Fruit fly (Drosophila melanogaster) whole organism, embryonic: Measurements from ENCODE around the gene CG42324.

Experiments
- CG11504 ChIP-seq: fragments of 200-800 bp; sonication (Bioruptor generic); optimal IDR thresholded peaks from 3 replicates; lab custom pipeline; 2019; ENCODE audit warnings: missing biosample characterization, mild to moderate bottlenecking, missing genetic modification characterization, moderate library complexity
- CG13287 ChIP-seq: fragments of 200-800 bp; sonication (Bioruptor generic); IDR thresholded peaks from 2 replicates; pipeline ENCODE4 v1.3.6; 2022; ENCODE audit warnings: missing biosample characterization, missing genetic modification characterization; ENCODE audit not compliant: partially characterized antibody
- CG13296 ChIP-seq: fragments of 200-800 bp; sonication (Bioruptor generic); optimal IDR thresholded peaks from 3 replicates; lab custom pipeline; 2018; ENCODE audit warnings: missing biosample characterization, mild to moderate bottlenecking, missing genetic modification characterization
- CG14014 ChIP-seq: fragments of 200-800 bp; sonication (Bioruptor generic); IDR thresholded peaks from 2 replicates; pipeline ENCODE4 v1.3.6; 2022; ENCODE audit warnings: missing biosample characterization, missing genetic modification characterization
- CG16813 ChIP-seq: fragments of 200-800 bp; sonication (Bioruptor generic); IDR thresholded peaks from 3 replicates; pipeline ENCODE4 v1.3.6; 2022; ENCODE audit warnings: missing biosample characterization, missing genetic modification characterization; ENCODE audit not compliant: partially characterized antibody
- CG17186 ChIP-seq: fragments of 200-800 bp; sonication (Bioruptor generic); optimal IDR thresholded peaks from 3 replicates; lab custom pipeline; 2017; ENCODE audit warnings: missing biosample characterization, missing genetic modification reagents, missing genetic modification characterization
- CG17361 ChIP-seq: fragments of 200-800 bp; sonication (Bioruptor generic); IDR thresholded peaks from 3 replicates; pipeline ENCODE4 v1.3.6; 2022; ENCODE audit warnings: missing biosample characterization, missing genetic modification characterization
- CG2120 ChIP-seq: fragments of 200-800 bp; sonication (Bioruptor generic); optimal IDR thresholded peaks from 3 replicates; lab custom pipeline; 2016; ENCODE audit warnings: missing biosample characterization, missing genetic modification characterization
- CG2678 ChIP-seq: fragments of 200-800 bp; sonication (Bioruptor generic); optimal IDR thresholded peaks from 3 replicates; lab custom pipeline; 2019; ENCODE audit warnings: missing biosample characterization, mild to moderate bottlenecking, missing genetic modification characterization, moderate library complexity
- CG34422 ChIP-seq: fragments of 200-800 bp; sonication (Bioruptor generic); IDR thresholded peaks from 3 replicates; pipeline ENCODE4 v1.3.6; 2022; ENCODE audit warnings: missing biosample characterization, missing genetic modification characterization
- CG3995 ChIP-seq: fragments of 200-800 bp; sonication (Bioruptor generic); optimal IDR thresholded peaks from 3 replicates; lab custom pipeline; 2016; ENCODE audit warnings: missing biosample characterization, missing genetic modification characterization
- CG4360 ChIP-seq: fragments of 200-800 bp; sonication (Bioruptor generic); IDR thresholded peaks from 2 replicates; pipeline ENCODE4 v1.3.6; 2022; ENCODE audit warnings: missing biosample characterization, missing genetic modification characterization
- CG6272 ChIP-seq: fragments of 200-800 bp; sonication (Bioruptor generic); IDR thresholded peaks from 2 replicates; pipeline ENCODE4 v1.3.6; 2022; ENCODE audit warnings: missing biosample characterization, missing genetic modification characterization
- CG7786 ChIP-seq: fragments of 200-800 bp; sonication (Bioruptor generic); optimal IDR thresholded peaks from 2 replicates; lab custom pipeline; 2016; ENCODE audit warnings: missing biosample characterization, missing genetic modification characterization
- CG8089 ChIP-seq: fragments of 200-800 bp; sonication (Bioruptor generic); optimal IDR thresholded peaks from 3 replicates; lab custom pipeline; 2016; ENCODE audit warnings: missing biosample characterization, missing genetic modification characterization
- CG8281 ChIP-seq: fragments of 200-800 bp; sonication (Bioruptor generic); optimal IDR thresholded peaks from 2 replicates; lab custom pipeline; 2018; ENCODE audit warnings: missing biosample characterization, mild to moderate bottlenecking, missing genetic modification characterization, moderate library complexity
- CG8765 ChIP-seq: fragments of 200-800 bp; sonication (Bioruptor generic); IDR thresholded peaks from 2 replicates; pipeline ENCODE4 v1.3.6; 2022; ENCODE audit warnings: missing biosample characterization, missing genetic modification characterization
- CG8924 ChIP-seq: fragments of 200-800 bp; optimal IDR thresholded peaks from 3 replicates; lab custom pipeline; 2019; ENCODE audit warnings: missing biosample characterization, mild to moderate bottlenecking, missing genetic modification characterization, moderate library complexity
- H2.0 ChIP-seq: fragments of 200-800 bp; sonication (Bioruptor generic); IDR thresholded peaks from 2 replicates; pipeline ENCODE4 v1.3.6; 2022; ENCODE audit warnings: missing biosample characterization, missing genetic modification characterization
- HHEX ChIP-seq: fragments of 200-800 bp; sonication (Bioruptor generic); optimal IDR thresholded peaks from 3 replicates; lab custom pipeline; 2017; ENCODE audit warnings: missing biosample characterization, mild to moderate bottlenecking, missing genetic modification characterization, missing genetic modification reagents
- HmgD ChIP-seq: fragments of 200-800 bp; sonication (Bioruptor generic); optimal IDR thresholded peaks from 3 replicates; lab custom pipeline; 2016; ENCODE audit warnings: missing biosample characterization, missing genetic modification characterization
- Hsf ChIP-seq: fragments of 200-800 bp; sonication (Bioruptor generic); optimal IDR thresholded peaks from 3 replicates; lab custom pipeline; 2016; ENCODE audit warnings: missing biosample characterization, missing genetic modification characterization
- MESR4 ChIP-seq: fragments of 200-800 bp; sonication (Bioruptor generic); optimal IDR thresholded peaks from 2 replicates; lab custom pipeline; 2018; ENCODE audit warnings: missing biosample characterization, mild to moderate bottlenecking, missing genetic modification characterization, moderate library complexity
- Meics ChIP-seq: fragments of 200-800 bp; sonication (Bioruptor generic); optimal IDR thresholded peaks from 2 replicates; lab custom pipeline; 2017; ENCODE audit warnings: missing biosample characterization, mild to moderate bottlenecking, missing genetic modification characterization
- Myb ChIP-seq: fragments of 200-800 bp; sonication (Bioruptor generic); optimal IDR thresholded peaks from 2 replicates; lab custom pipeline; 2016; ENCODE audit warnings: missing biosample characterization, missing genetic modification characterization
- Side ChIP-seq: fragments of 200-800 bp; sonication (Bioruptor generic); optimal IDR thresholded peaks from 2 replicates; lab custom pipeline; 2016; ENCODE audit warnings: missing biosample characterization, missing genetic modification characterization
- Xrp1 ChIP-seq: fragments of 200-800 bp; sonication (Bioruptor generic); IDR thresholded peaks from 2 replicates; pipeline ENCODE4 v1.3.6; 2022; ENCODE audit warnings: missing biosample characterization, missing genetic modification characterization
- YL-1 ChIP-seq: fragments of 200-800 bp; sonication (Bioruptor generic); optimal IDR thresholded peaks from 3 replicates; lab custom pipeline; 2017; ENCODE audit warnings: missing biosample characterization, mild to moderate bottlenecking, missing genetic modification characterization
- amos ChIP-seq: fragments of 200-800 bp; sonication (Bioruptor generic); IDR thresholded peaks from 2 replicates; pipeline ENCODE4 v1.3.6; 2022; ENCODE audit warnings: missing biosample characterization, missing genetic modification characterization; ENCODE audit not compliant: partially characterized antibody
- ato ChIP-seq: fragments of 200-800 bp; sonication (Bioruptor generic); IDR thresholded peaks from 2 replicates; pipeline ENCODE4 v1.3.6; 2022; ENCODE audit warnings: missing biosample characterization, missing genetic modification characterization; ENCODE audit not compliant: partially characterized antibody
- bowl ChIP-seq: fragments of 200-800 bp; sonication (Bioruptor generic); IDR thresholded peaks from 2 replicates; pipeline ENCODE4 v1.3.6; 2022; ENCODE audit warnings: missing biosample characterization, missing genetic modification characterization
- cas ChIP-seq: fragments of 200-800 bp; sonication (Bioruptor generic); IDR thresholded peaks from 2 replicates; pipeline ENCODE4 v1.3.6; 2022; ENCODE audit warnings: missing biosample characterization, missing genetic modification characterization
- ci ChIP-seq: fragments of 200-800 bp; sonication (Bioruptor generic); IDR thresholded peaks from 3 replicates; pipeline ENCODE4 v1.3.6; 2022; ENCODE audit warnings: missing biosample characterization, missing genetic modification characterization
- crc ChIP-seq: fragments of 200-800 bp; sonication (Bioruptor generic); optimal IDR thresholded peaks from 2 replicates; lab custom pipeline; 2016; ENCODE audit warnings: missing biosample characterization, missing genetic modification characterization
- crp ChIP-seq, 2 experiments: fragments of 200-800 bp; sonication (Bioruptor generic); optimal IDR thresholded peaks; 2 replicates in 1 of 2; 3 replicates in 1 of 2; lab custom pipeline; 2017; ENCODE audit warnings: missing biosample characterization in 2 of 2, missing genetic modification characterization in 2 of 2, mild to moderate bottlenecking in 1 of 2, moderate library complexity in 1 of 2
- dmrt11E ChIP-seq: fragments of 200-800 bp; sonication (Bioruptor generic); optimal IDR thresholded peaks from 3 replicates; lab custom pipeline; 2018; ENCODE audit warnings: missing biosample characterization, mild to moderate bottlenecking, missing genetic modification characterization, moderate library complexity
- fd102C ChIP-seq: fragments of 200-800 bp; sonication (Bioruptor generic); optimal IDR thresholded peaks from 2 replicates; lab custom pipeline; 2018; ENCODE audit warnings: missing biosample characterization, mild to moderate bottlenecking, missing genetic modification characterization, moderate library complexity
- fd64A ChIP-seq: fragments of 200-800 bp; sonication (Bioruptor generic); optimal IDR thresholded peaks from 3 replicates; lab custom pipeline; 2018; ENCODE audit warnings: missing biosample characterization, mild to moderate bottlenecking, missing genetic modification characterization
- gsb ChIP-seq: fragments of 200-800 bp; sonication (Bioruptor generic); IDR thresholded peaks from 2 replicates; pipeline ENCODE4 v1.3.6; 2022; ENCODE audit warnings: missing biosample characterization, missing genetic modification characterization
- jumu ChIP-seq: fragments of 200-800 bp; sonication (Bioruptor generic); optimal IDR thresholded peaks from 3 replicates; lab custom pipeline; 2016; ENCODE audit warnings: missing biosample characterization, missing genetic modification characterization
- mam ChIP-seq: fragments of 200-800 bp; sonication (Bioruptor generic); optimal IDR thresholded peaks from 3 replicates; lab custom pipeline; 2016; ENCODE audit warnings: missing biosample characterization, missing genetic modification characterization
- mld ChIP-seq: fragments of 200-800 bp; sonication (Bioruptor generic); IDR thresholded peaks from 3 replicates; pipeline ENCODE4 v1.3.6; 2022; ENCODE audit warnings: missing biosample characterization, missing genetic modification characterization; ENCODE audit not compliant: partially characterized antibody
- pum ChIP-seq: fragments of 200-800 bp; sonication (Bioruptor generic); optimal IDR thresholded peaks from 2 replicates; lab custom pipeline; 2016; ENCODE audit warnings: missing biosample characterization, missing genetic modification characterization
- repo ChIP-seq: fragments of 200-800 bp; sonication (Bioruptor generic); optimal IDR thresholded peaks from 2 replicates; lab custom pipeline; 2016; ENCODE audit warnings: missing biosample characterization, missing genetic modification characterization
- shn ChIP-seq: fragments of 200-800 bp; sonication (Bioruptor generic); optimal IDR thresholded peaks from 3 replicates; lab custom pipeline; 2016; ENCODE audit warnings: missing biosample characterization, missing genetic modification characterization
- slou ChIP-seq: fragments of 200-800 bp; sonication (Bioruptor generic); optimal IDR thresholded peaks from 3 replicates; lab custom pipeline; 2016; ENCODE audit warnings: missing biosample characterization, missing genetic modification characterization
- stwl ChIP-seq: fragments of 200-800 bp; sonication (Bioruptor generic); optimal IDR thresholded peaks from 3 replicates; lab custom pipeline; 2018; ENCODE audit warnings: missing biosample characterization, mild to moderate bottlenecking, missing genetic modification characterization, moderate library complexity
- tll ChIP-seq, 2 experiments: fragments of 200-800 bp in 1 of 2; fragments of >200 bp in 1 of 2; sonication (Bioruptor generic) in 1 of 2; optimal IDR thresholded peaks; 2 replicates each; lab custom pipeline; 2017 to 2019; ENCODE audit warnings: missing biosample characterization in 2 of 2, missing genetic modification characterization in 2 of 2, mild to moderate bottlenecking in 1 of 2, moderate library complexity in 1 of 2
- tna ChIP-seq: fragments of 200-800 bp; sonication (Bioruptor generic); IDR thresholded peaks from 2 replicates; pipeline ENCODE4 v1.3.6; 2022; ENCODE audit warnings: missing biosample characterization, missing genetic modification characterization; ENCODE audit not compliant: partially characterized antibody
- zfh2 ChIP-seq: fragments of 200-800 bp; sonication (Bioruptor generic); optimal IDR thresholded peaks from 2 replicates; lab custom pipeline; 2016; ENCODE audit warnings: missing biosample characterization, missing genetic modification characterization

CG42324 gene

dm6 chr3L:3471174-3471573 is 1.1 kb upstream of the CG42324 start, which contains the start of gene CG14971 (continued):
- no peak for TF ChIP-seq CG6272 (GFP tag; lab: Robert Waterston, UW)
- TF ChIP-seq jumu (GFP tag; lab: Kevin White, UChicago), result peak; percentile 47
- TF ChIP-seq CG8281 (tag; lab: Kevin White, UChicago), result no peak
- peak; percentile 75 for TF ChIP-seq CG2120 (GFP tag; lab: Kevin White, UChicago)
- peak; percentile 53 for TF ChIP-seq slou
- peak; percentile 80 for TF ChIP-seq ato (GFP tag; lab: Robert Waterston, UW)
- no peak for TF ChIP-seq CG4360
- TF ChIP-seq CG2678 (tag; lab: Kevin White, UChicago), result no peak
- no peak for TF ChIP-seq fd102C (GFP tag; lab: Kevin White, UChicago)
- TF ChIP-seq Side (GFP tag; lab: Kevin White, UChicago), result peak; percentile 31
- peak in 1 of 2 experiments; percentile 38 for TF ChIP-seq crp (GFP tag; optimal IDR thresholded peaks at IDR 0.05; lab: Kevin White, UChicago)
- peak; percentile 60 for TF ChIP-seq YL-1 (GFP tag; lab: Kevin White, UChicago)
- TF ChIP-seq CG13287 (GFP tag; lab: Robert Waterston, UW), result peak; percentile 91
- TF ChIP-seq Meics, result peak; percentile 43
- TF ChIP-seq shn (GFP tag; lab: Kevin White, UChicago), result peak; percentile 36
- TF ChIP-seq tna, result peak; percentile 78
- TF ChIP-seq fd64A (GFP tag; lab: Kevin White, UChicago), result no peak
- TF ChIP-seq dmrt11E (tag; lab: Kevin White, UChicago), result peak; percentile 16
- peak; percentile 64; the same call in 2 of the 3 replicates for TF ChIP-seq CG34422 (GFP tag; lab: Robert Waterston, UW)
- TF ChIP-seq ci (GFP tag; lab: Robert Waterston, UW), result peak; percentile 12; the same call in 1 of the 3 replicates
- 0 out of 2 replicates have a peak, but pooled peaks have one; percentile 36 for TF ChIP-seq H2.0
- TF ChIP-seq bowl (GFP tag; lab: Robert Waterston, UW), result no peak
- no peak for TF ChIP-seq gsb (GFP tag; lab: Robert Waterston, UW)
- TF ChIP-seq CG14014 (GFP tag; lab: Robert Waterston, UW), result peak; percentile 25; the same call in 1 of the 2 replicates
- TF ChIP-seq pum, result peak; percentile 30
- no peak for TF ChIP-seq CG11504 (tag; lab: Kevin White, UChicago)
- TF ChIP-seq stwl (tag; lab: Kevin White, UChicago), result peak; percentile 74
- no peak for TF ChIP-seq CG8765 (GFP tag; lab: Robert Waterston, UW)
- peak; percentile 23 for TF ChIP-seq crc (GFP tag; lab: Kevin White, UChicago)
- peak; percentile 49 for TF ChIP-seq HmgD (GFP tag; lab: Kevin White, UChicago)
- peak; percentile 41 for TF ChIP-seq CG7786
- peak; percentile 59 for TF ChIP-seq zfh2
- peak; percentile 22 for TF ChIP-seq Hsf (GFP tag; lab: Kevin White, UChicago)
- peak; percentile 34 for TF ChIP-seq CG8924
- peak; percentile 67 for TF ChIP-seq Myb (GFP tag; lab: Kevin White, UChicago)
- TF ChIP-seq mld (GFP tag; lab: Robert Waterston, UW), result peak; percentile 72; the same call in 2 of the 3 replicates
- peak; percentile 35 for TF ChIP-seq Xrp1 (GFP tag; lab: Robert Waterston, UW)
- peak; percentile 67 for TF ChIP-seq mam (GFP tag; lab: Kevin White, UChicago)
- 0 out of 2 replicates have a peak, but pooled peaks have one; percentile 18 for TF ChIP-seq cas (GFP tag; lab: Robert Waterston, UW)
- TF ChIP-seq tll (GFP tag; optimal IDR thresholded peaks at IDR 0.05; lab: Kevin White, UChicago), result no peak
- no peak for TF ChIP-seq CG13296 (GFP tag; lab: Kevin White, UChicago)
- peak; percentile 61 for TF ChIP-seq MESR4
- peak; percentile 51 for TF ChIP-seq CG17186 (GFP tag; lab: Kevin White, UChicago)
- peak; percentile 72 for TF ChIP-seq CG3995 (GFP tag; lab: Kevin White, UChicago)
- peak; percentile 83 for TF ChIP-seq CG16813 (GFP tag; lab: Robert Waterston, UW)
- TF ChIP-seq CG17361 (GFP tag; lab: Robert Waterston, UW), result peak; percentile 47; the same call in 1 of the 3 replicates
- no peak for TF ChIP-seq CG8089 (GFP tag; lab: Kevin White, UChicago)
- TF ChIP-seq repo (GFP tag; lab: Kevin White, UChicago), result peak; percentile 30
- TF ChIP-seq HHEX (GFP tag; lab: Kevin White, UChicago), result no peak
- TF ChIP-seq amos, result peak; percentile 86
